Worm (Caenorhabditis elegans) whole organism, L1 larva: ENCODE measurements around the gene T13C2.2.

Experiments
- C04F5.9 ChIP-seq: sonication (generic microtip); optimal IDR thresholded peaks from 2 replicates; lab custom pipeline; 2016; ENCODE audit warnings: missing genetic modification characterization, missing compliant biosample characterization
- F16B12.6 ChIP-seq: fragments of 150-350 bp; optimal IDR thresholded peaks from 2 replicates; lab custom pipeline; 2014; ENCODE audit warnings: missing biosample characterization, missing genetic modification characterization
- Y116A8C.19 ChIP-seq: sonication (generic microtip); optimal IDR thresholded peaks from 2 replicates; lab custom pipeline; 2016; ENCODE audit warnings: missing compliant biosample characterization, missing genetic modification characterization, borderline replicate concordance
- aha-1 ChIP-seq: fragments of 150-350 bp; optimal IDR thresholded peaks from 2 replicates; lab custom pipeline; 2014; ENCODE audit warnings: missing biosample characterization, missing genetic modification characterization
- alr-1 ChIP-seq: fragments of 200-800 bp; sonication (Bioruptor generic); optimal IDR thresholded peaks from 2 replicates; lab custom pipeline; 2018; ENCODE audit warnings: borderline replicate concordance, mild to moderate bottlenecking, missing genetic modification characterization, missing compliant biosample characterization
- blmp-1 ChIP-seq: fragments of 150-350 bp; optimal IDR thresholded peaks from 2 replicates; lab custom pipeline; 2014; ENCODE audit warnings: missing biosample characterization, missing genetic modification characterization
- ceh-82 ChIP-seq, 3 experiments: fragments of 150-350 bp in 1 of 3; sonication (generic microtip) in 2 of 3; optimal IDR thresholded peaks; 2 replicates each; lab custom pipeline; 2014 to 2017; ENCODE audit warnings: missing biosample characterization in 3 of 3, missing genetic modification characterization in 3 of 3
- dpl-1 ChIP-seq, 3 experiments: fragments of 150-350 bp in 2 of 3; sonication (generic microtip) in 1 of 3; optimal IDR thresholded peaks; 2 replicates each; lab custom pipeline; 2014 to 2017; ENCODE audit warnings: missing biosample characterization in 3 of 3, missing genetic modification characterization in 3 of 3, missing genetic modification reagents in 3 of 3
- efl-1 ChIP-seq, 4 experiments: fragments of 150-350 bp; optimal IDR thresholded peaks in 3 of 4; peaks in 1 of 4; 1 replicate in 1 of 4; 2 replicates in 3 of 4; lab custom pipeline; 2014; ENCODE audit warnings: missing biosample characterization in 2 of 4, missing genetic modification characterization in 2 of 4, missing genetic modification reagents in 2 of 4
- efl-3 ChIP-seq: fragments of 200-800 bp; sonication (Bioruptor generic); optimal IDR thresholded peaks from 2 replicates; lab custom pipeline; 2018; ENCODE audit warnings: mild to moderate bottlenecking, missing genetic modification characterization, missing compliant biosample characterization
- egl-27 ChIP-seq, 2 experiments: fragments of 150-350 bp in 1 of 2; sonication (generic microtip); optimal IDR thresholded peaks; 3 replicates each; lab custom pipeline; 2017 to 2018; ENCODE audit warnings: missing biosample characterization in 2 of 2, missing genetic modification characterization in 2 of 2, missing genetic modification reagents in 2 of 2
- elt-2 ChIP-seq: sonication (generic microtip); optimal IDR thresholded peaks from 2 replicates; lab custom pipeline; 2016; ENCODE audit warnings: missing genetic modification characterization, mild to moderate bottlenecking, inconsistent platforms, missing compliant biosample characterization, missing genetic modification reagents
- elt-3 ChIP-seq, 6 experiments: fragments of 150-350 bp in 1 of 6; sonication (generic microtip); optimal IDR thresholded peaks; 2 replicates each; lab custom pipeline; 2017 to 2018; ENCODE audit warnings: missing biosample characterization in 6 of 6, missing genetic modification characterization in 6 of 6, inconsistent platforms in 1 of 6
- fkh-10 ChIP-seq: sonication (generic microtip); optimal IDR thresholded peaks from 2 replicates; lab custom pipeline; 2017; ENCODE audit warnings: missing biosample characterization, missing genetic modification reagents, missing genetic modification characterization
- fkh-4 ChIP-seq: sonication (generic microtip); optimal IDR thresholded peaks from 2 replicates; lab custom pipeline; 2016; ENCODE audit warnings: missing compliant biosample characterization, missing genetic modification characterization, borderline replicate concordance
- fkh-8 ChIP-seq: sonication (generic microtip); optimal IDR thresholded peaks from 2 replicates; lab custom pipeline; 2016; ENCODE audit warnings: mild to moderate bottlenecking, missing genetic modification characterization, missing compliant biosample characterization
- hpl-2 ChIP-seq: fragments of 150-350 bp; optimal IDR thresholded peaks from 2 replicates; lab custom pipeline; 2014; ENCODE audit warnings: missing biosample characterization, missing genetic modification reagents, missing genetic modification characterization
- irx-1 ChIP-seq: sonication (generic microtip); optimal IDR thresholded peaks from 2 replicates; lab custom pipeline; 2016; ENCODE audit warnings: missing genetic modification characterization, missing compliant biosample characterization
- jun-1 ChIP-seq: fragments of 150-350 bp; optimal IDR thresholded peaks from 2 replicates; lab custom pipeline; 2014; ENCODE audit warnings: missing biosample characterization, missing genetic modification reagents, missing genetic modification characterization
- lin-13 ChIP-seq: fragments of 150-350 bp; optimal IDR thresholded peaks from 2 replicates; lab custom pipeline; 2014; ENCODE audit warnings: missing biosample characterization, missing genetic modification reagents, missing genetic modification characterization
- lin-14 ChIP-seq: fragments of 200-800 bp; sonication (Bioruptor generic); optimal IDR thresholded peaks from 2 replicates; lab custom pipeline; 2018; ENCODE audit warnings: mild to moderate bottlenecking, missing genetic modification characterization, moderate library complexity, missing compliant biosample characterization
- lin-15B ChIP-seq: fragments of 150-350 bp; sonication (generic microtip); optimal IDR thresholded peaks from 3 replicates; lab custom pipeline; 2014; ENCODE audit warnings: missing biosample characterization, missing genetic modification characterization
- lir-3 ChIP-seq: sonication (generic microtip); optimal IDR thresholded peaks from 2 replicates; lab custom pipeline; 2016; ENCODE audit warnings: mild to moderate bottlenecking, missing genetic modification characterization, moderate library complexity, missing compliant biosample characterization; ENCODE audit not compliant: poor library complexity
- lsy-2 ChIP-seq, 2 experiments: fragments of 150-350 bp; optimal IDR thresholded peaks; 2 replicates each; lab custom pipeline; 2014; ENCODE audit warnings: missing biosample characterization in 2 of 2, missing genetic modification characterization in 2 of 2
- mab-9 ChIP-seq: fragments of 200-800 bp; sonication (Bioruptor generic); IDR thresholded peaks from 2 replicates; pipeline ENCODE4 v1.3.6; 2022; ENCODE audit warnings: missing genetic modification reagents, missing genetic modification characterization, missing compliant biosample characterization
- mep-1 ChIP-seq: fragments of 150-350 bp; optimal IDR thresholded peaks from 2 replicates; lab custom pipeline; 2014; ENCODE audit warnings: missing biosample characterization, missing genetic modification characterization
- nhr-19 ChIP-seq: fragments of 200-800 bp; sonication (Bioruptor generic); conservative IDR thresholded peaks from 2 replicates; pipeline ENCODE4 v1.3.6; 2022; ENCODE audit warnings: missing genetic modification characterization, missing compliant biosample characterization
- nhr-47 ChIP-seq: sonication (generic microtip); optimal IDR thresholded peaks from 2 replicates; lab custom pipeline; 2016; ENCODE audit warnings: mild to moderate bottlenecking, missing genetic modification characterization, moderate library complexity, missing compliant biosample characterization
- nhr-76 ChIP-seq: sonication (generic microtip); optimal IDR thresholded peaks from 2 replicates; lab custom pipeline; 2017; ENCODE audit warnings: missing biosample characterization, missing genetic modification characterization
- nhr-77 ChIP-seq: fragments of 150-350 bp; optimal IDR thresholded peaks from 2 replicates; lab custom pipeline; 2014; ENCODE audit warnings: missing biosample characterization, missing genetic modification characterization
- nhr-85 ChIP-seq: sonication (generic microtip); peaks from one replicate; lab custom pipeline; 2016; ENCODE audit warnings: missing genetic modification characterization, inconsistent platforms, missing compliant biosample characterization
- pag-3 ChIP-seq: sonication (generic microtip); optimal IDR thresholded peaks from 2 replicates; lab custom pipeline; 2017; ENCODE audit warnings: missing genetic modification characterization, mild to moderate bottlenecking, missing compliant biosample characterization, antibody characterized with exemption, borderline replicate concordance; ENCODE audit not compliant: insufficient read depth
- pax-3 ChIP-seq: fragments of 200-800 bp; sonication (Bioruptor generic); optimal IDR thresholded peaks from 2 replicates; lab custom pipeline; 2018; ENCODE audit warnings: mild to moderate bottlenecking, missing genetic modification characterization, moderate library complexity, missing compliant biosample characterization
- rnt-1 ChIP-seq: sonication (generic microtip); optimal IDR thresholded peaks from 2 replicates; lab custom pipeline; 2016; ENCODE audit warnings: mild to moderate bottlenecking, missing genetic modification characterization, moderate library complexity, missing compliant biosample characterization
- snu-23 ChIP-seq: sonication (generic microtip); optimal IDR thresholded peaks from 2 replicates; lab custom pipeline; 2016; ENCODE audit warnings: missing genetic modification characterization, missing compliant biosample characterization
- sptf-1 ChIP-seq: fragments of 150-350 bp; optimal IDR thresholded peaks from 2 replicates; lab custom pipeline; 2014; ENCODE audit warnings: missing biosample characterization, missing genetic modification characterization
- swsn-7 ChIP-seq: sonication (generic microtip); optimal IDR thresholded peaks from 2 replicates; lab custom pipeline; 2016; ENCODE audit warnings: missing genetic modification characterization, missing compliant biosample characterization
- tlp-1 ChIP-seq: fragments of 150-350 bp; optimal IDR thresholded peaks from 2 replicates; lab custom pipeline; 2014; ENCODE audit warnings: missing biosample characterization, missing genetic modification characterization
- vab-15 ChIP-seq: sonication (generic microtip); optimal IDR thresholded peaks from 2 replicates; lab custom pipeline; 2017; ENCODE audit warnings: missing genotype, mild to moderate bottlenecking, missing genetic modification characterization, missing compliant biosample characterization
- zag-1 ChIP-seq: fragments of 150-350 bp; optimal IDR thresholded peaks from 2 replicates; lab custom pipeline; 2014; ENCODE audit warnings: missing biosample characterization, missing genetic modification characterization
- zip-4 ChIP-seq: fragments of 200-800 bp; sonication (Bioruptor generic); optimal IDR thresholded peaks from 2 replicates; lab custom pipeline; 2018; ENCODE audit warnings: mild to moderate bottlenecking, missing genetic modification characterization, moderate library complexity, missing compliant biosample characterization
- ztf-11 ChIP-seq, 2 experiments: sonication (generic microtip); optimal IDR thresholded peaks; 2 replicates each; lab custom pipeline; 2016 to 2017; ENCODE audit warnings: missing genetic modification characterization in 2 of 2, missing biosample characterization in 1 of 2, missing compliant biosample characterization in 1 of 2

Gene T13C2.2

DNA sequence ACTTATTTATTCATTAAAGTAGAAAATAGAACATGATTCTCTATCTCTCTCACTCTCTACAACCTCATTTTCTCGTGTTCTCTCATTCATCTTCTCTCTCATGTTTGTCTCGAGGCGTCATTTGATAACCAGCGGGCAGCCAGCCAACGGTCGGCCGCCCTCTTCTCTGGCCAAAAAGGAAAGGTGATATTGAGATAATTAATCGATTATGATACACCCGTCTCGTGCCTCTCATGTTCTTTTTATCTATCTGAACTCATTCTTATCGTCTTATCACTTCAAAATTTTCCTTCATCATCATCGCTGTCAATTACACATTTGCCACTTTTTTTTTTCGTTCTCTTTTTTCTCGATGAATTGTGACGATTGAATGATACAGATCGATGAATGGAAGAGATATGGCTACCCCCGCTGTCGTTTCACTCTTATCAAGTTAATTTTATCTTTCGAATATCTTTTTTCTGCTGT, 50.7 kb downstream of the T13C2.2 start (continued):
- TF ChIP-seq egl-27 (tag; optimal IDR thresholded peaks at IDR 0.05; lab: Kevin White, UChicago) = peak; percentile 98 to 99
- TF ChIP-seq rnt-1 (tag; lab: Kevin White, UChicago) = peak; percentile 43
- TF ChIP-seq irx-1 (tag; lab: Kevin White, UChicago) = no peak
- TF ChIP-seq lin-13 (GFP tag; lab: Kevin White, UChicago) = no peak
- TF ChIP-seq jun-1 (tag; lab: Kevin White, UChicago) = peak; percentile 73
- peak; percentile 95 for TF ChIP-seq lin-14 (GFP tag; lab: Kevin White, UChicago)
- peak; percentile 66 for TF ChIP-seq nhr-47 (tag; lab: Kevin White, UChicago)
- no peak for TF ChIP-seq mab-9 (GFP tag; lab: Robert Waterston, UW)
- peak; percentile 89 for TF ChIP-seq blmp-1
- peak; percentile 83 for TF ChIP-seq snu-23 (GFP tag; lab: Kevin White, UChicago)
- TF ChIP-seq pag-3 (tag; lab: Kevin White, UChicago) = no peak
- TF ChIP-seq fkh-8 (tag; lab: Kevin White, UChicago) = peak; percentile 7
- no peak for TF ChIP-seq sptf-1
- no peak for TF ChIP-seq nhr-76
- peak; percentile 30 for TF ChIP-seq swsn-7
- peak in 5 of 6 experiments; percentile 72 to 99 (median 89) for TF ChIP-seq elt-3 (tag; optimal IDR thresholded peaks at IDR 0.05; lab: Kevin White, UChicago)
- TF ChIP-seq efl-3 (GFP tag; lab: Kevin White, UChicago) = no peak
- TF ChIP-seq tlp-1 (tag; lab: Kevin White, UChicago) = peak; percentile 16
- no peak for TF ChIP-seq lin-15B

- TF ChIP-seq lin-14 (GFP tag; lab: Kevin White, UChicago) (no peak), vab-15 (tag; lab: Kevin White, UChicago) (no peak), egl-27 (tag; optimal IDR thresholded peaks at IDR 0.05; lab: Kevin White, UChicago) (peak in 1 of 2 experiments; percentile 45), efl-1 (optimal IDR thresholded peaks at IDR 0.05; lab: Kevin White, UChicago) (no peak), efl-1 (GFP tag; optimal IDR thresholded peaks at IDR 0.05 in 1 of 2; lab: Kevin White, UChicago) (no peak), C04F5.9 (tag; lab: Kevin White, UChicago) (no peak), fkh-4 (tag; lab: Kevin White, UChicago) (no peak), zag-1 (no peak), lsy-2 (tag; optimal IDR thresholded peaks at IDR 0.05; lab: Kevin White, UChicago) (no peak), zip-4 (GFP tag; lab: Kevin White, UChicago) (no peak), nhr-77 (tag; lab: Kevin White, UChicago) (no peak), rnt-1 (tag; lab: Kevin White, UChicago) (peak; percentile 47)
Observed at ce11 chrII:6843211-6843610, 51.2 kb downstream of the T13C2.2 start.

ce11 chrII:6843680-6844079, 51.7 kb downstream of the T13C2.2 start:
- peak; percentile 66 for TF ChIP-seq lin-14 (GFP tag; lab: Kevin White, UChicago)
- no peak for TF ChIP-seq C04F5.9 (tag; lab: Kevin White, UChicago)
- TF ChIP-seq nhr-85 (tag; lab: Kevin White, UChicago) = peak; percentile 62
- peak in 1 of 3 experiments; percentile 7 for TF ChIP-seq ceh-82 (tag; optimal IDR thresholded peaks at IDR 0.05; lab: Kevin White, UChicago)
- TF ChIP-seq nhr-19 (GFP tag; lab: Robert Waterston, UW) = no peak
- no peak for TF ChIP-seq aha-1
- TF ChIP-seq blmp-1 = peak; percentile 15

- TF ChIP-seq hpl-2 (GFP tag; lab: Kevin White, UChicago) (no peak), lin-15B (no peak), fkh-10 (GFP tag; lab: Kevin White, UChicago) (no peak), F16B12.6 (no peak), ztf-11 (tag; optimal IDR thresholded peaks at IDR 0.05; lab: Kevin White, UChicago) (no peak), lir-3 (tag; lab: Kevin White, UChicago) (no peak), pax-3 (tag; lab: Kevin White, UChicago) (no peak), efl-3 (GFP tag; lab: Kevin White, UChicago) (no peak), swsn-7 (no peak), mep-1 (peak; percentile 56), irx-1 (tag; lab: Kevin White, UChicago) (no peak), vab-15 (tag; lab: Kevin White, UChicago) (no peak), alr-1 (no peak), nhr-19 (GFP tag; lab: Robert Waterston, UW) (no peak), dpl-1 (GFP tag; optimal IDR thresholded peaks at IDR 0.05; lab: Kevin White, UChicago) (no peak), aha-1 (no peak), nhr-76 (no peak), elt-2 (tag; lab: Kevin White, UChicago) (no peak), Y116A8C.19 (tag; lab: Kevin White, UChicago) (no peak)
Observed at ce11 chrII:6844227-6845005, 52.4 kb downstream of the T13C2.2 start.
